Comparison of ENCODE assay signal across 5 worm cellular contexts in genomic region chrX:5210927-5211655, ce11.
TF ChIP-seq lines count a peak whose summit lies in the region.

No protein-coding gene starts in this region.

TF ChIP-seq in whole organism, L1 larva, 84 proteins besides CTCF, POLR2A, EP300 and RAD21:
- TF ChIP-seq efl-1 (optimal IDR thresholded peaks at IDR 0.05; lab: Kevin White, UChicago) (no peak), efl-1 (GFP tag; optimal IDR thresholded peaks at IDR 0.05 in 1 of 2; lab: Kevin White, UChicago) (no peak), F16B12.6 (tag; optimal IDR thresholded peaks at IDR 0.05; lab: Kevin White, UChicago) (no peak), nhr-90 (tag; optimal IDR thresholded peaks at IDR 0.05; lab: Kevin White, UChicago; ENCODE audit: poor library complexity) (peak; percentile 9), nhr-19 (GFP tag; conservative IDR thresholded peaks at IDR 0.05; lab: Robert Waterston, UW) (peak; percentile 21; the same call in 1 of the 2 replicates), blmp-1 (tag; optimal IDR thresholded peaks at IDR 0.05; lab: Kevin White, UChicago) (peak; percentile 57), nhr-20 (tag; optimal IDR thresholded peaks at IDR 0.05; lab: Kevin White, UChicago) (peak; percentile 25), sup-37 (GFP tag; optimal IDR thresholded peaks at IDR 0.05; lab: Kevin White, UChicago) (no peak), nhr-85 (tag; lab: Kevin White, UChicago) (peak; percentile 77), lin-35 (GFP tag; optimal IDR thresholded peaks at IDR 0.05; lab: Kevin White, UChicago) (peak in 1 of 2 experiments; percentile 29), lin-14 (GFP tag; optimal IDR thresholded peaks at IDR 0.05; lab: Kevin White, UChicago) (no peak)

TF ChIP-seq in whole organism, L2 larva, 48 proteins besides CTCF, POLR2A, EP300 and RAD21:
- TF ChIP-seq sma-9 (GFP tag; optimal IDR thresholded peaks at IDR 0.05; lab: Kevin White, UChicago) (peak; percentile 6), sma-9 (tag; optimal IDR thresholded peaks at IDR 0.05; lab: Kevin White, UChicago) (no peak), nhr-11 (tag; optimal IDR thresholded peaks at IDR 0.05; lab: Kevin White, UChicago) (no peak)

TF ChIP-seq in whole organism, L3 larva, 47 proteins besides CTCF, POLR2A, EP300 and RAD21:
- TF ChIP-seq elt-2 (tag; optimal IDR thresholded peaks at IDR 0.05; lab: Kevin White, UChicago) (peak; percentile 66), unc-62 (GFP tag; optimal IDR thresholded peaks at IDR 0.05; lab: Kevin White, UChicago) (no peak), ceh-28 (tag; optimal IDR thresholded peaks at IDR 0.05; lab: Kevin White, UChicago) (no peak), nhr-28 (tag; optimal IDR thresholded peaks at IDR 0.05; lab: Kevin White, UChicago) (no peak)

TF ChIP-seq in whole organism, L4 larva, 104 proteins besides CTCF, POLR2A, EP300 and RAD21:
- no peak for TF ChIP-seq Y75B8A.6 (GFP tag; IDR thresholded peaks at IDR 0.05; lab: Robert Waterston, UW)
- TF ChIP-seq ceh-32 (tag; optimal IDR thresholded peaks at IDR 0.05; lab: Kevin White, UChicago; ENCODE audit: poor library complexity): no peak
- TF ChIP-seq pqm-1 (tag; optimal IDR thresholded peaks at IDR 0.05; lab: Kevin White, UChicago): no peak
- TF ChIP-seq hlh-11 (tag; optimal IDR thresholded peaks at IDR 0.05; lab: Kevin White, UChicago): peak; percentile 46
- TF ChIP-seq dmd-6 (GFP tag; IDR thresholded peaks at IDR 0.05; lab: Robert Waterston, UW): peak; percentile 36
- TF ChIP-seq daf-16 (GFP tag; optimal IDR thresholded peaks at IDR 0.05; lab: Kevin White, UChicago): no peak
- peak; percentile 6 for TF ChIP-seq daf-16 (tag; optimal IDR thresholded peaks at IDR 0.05; lab: Kevin White, UChicago)
- peak; percentile 82 for TF ChIP-seq aha-1 (tag; lab: Kevin White, UChicago)
- peak; percentile 28 for TF ChIP-seq dve-1 (tag; optimal IDR thresholded peaks at IDR 0.05; lab: Kevin White, UChicago; ENCODE audit: insufficient read depth)
- peak; percentile 30 for TF ChIP-seq nhr-28 (tag; optimal IDR thresholded peaks at IDR 0.05; lab: Kevin White, UChicago)
- TF ChIP-seq nhr-76 (tag; optimal IDR thresholded peaks at IDR 0.05; lab: Kevin White, UChicago): no peak
- peak; percentile 34 for TF ChIP-seq mxl-3 (GFP tag; optimal IDR thresholded peaks at IDR 0.05; lab: Kevin White, UChicago)
TF ChIP-seq in whole organism, L4 larva: peak in this region for 7.

TF ChIP-seq in whole organism, young adult, 124 proteins besides CTCF, POLR2A, EP300 and RAD21:
- no peak for TF ChIP-seq ztf-18 (tag; optimal IDR thresholded peaks at IDR 0.05; lab: Kevin White, UChicago)
- TF ChIP-seq ceh-100 (GFP tag; IDR thresholded peaks at IDR 0.05; lab: Robert Waterston, UW): no peak
- TF ChIP-seq K12H6.12 (tag; optimal IDR thresholded peaks at IDR 0.05; lab: Kevin White, UChicago): no peak
- TF ChIP-seq B0019.2 (GFP tag; conservative IDR thresholded peaks at IDR 0.05; lab: Robert Waterston, UW): no peak
- TF ChIP-seq zfh-2 (GFP tag; conservative IDR thresholded peaks at IDR 0.05; lab: Robert Waterston, UW): no peak
- TF ChIP-seq F23B12.7 (tag; optimal IDR thresholded peaks at IDR 0.05; lab: Kevin White, UChicago; ENCODE audit: insufficient read depth): no peak
- peak; percentile 33 for TF ChIP-seq nhr-80 (tag; optimal IDR thresholded peaks at IDR 0.05; lab: Kevin White, UChicago)
